Fruit fly (Drosophila melanogaster) whole organism, embryonic: ENCODE data around the gene Pp1-87B.

Experiments used
- Ada2b ChIP-seq: fragments of 200-800 bp; sonication (Bioruptor generic); IDR thresholded peaks from 2 replicates; pipeline ENCODE4 v1.3.6; 2022; ENCODE audit warnings: missing biosample characterization, missing genetic modification characterization
- Blimp-1 ChIP-seq: fragments of 200-800 bp; sonication (Bioruptor generic); optimal IDR thresholded peaks from 3 replicates; lab custom pipeline; 2018; ENCODE audit warnings: missing biosample characterization, missing genetic modification characterization, mild to moderate bottlenecking, moderate library complexity, missing genetic modification reagents
- CG17912 ChIP-seq: fragments of 200-800 bp; sonication (Bioruptor generic); optimal IDR thresholded peaks from 2 replicates; lab custom pipeline; 2018; ENCODE audit warnings: missing biosample characterization, mild to moderate bottlenecking, missing genetic modification characterization
- CG33213 ChIP-seq: fragments of 200-800 bp; sonication (Bioruptor generic); optimal IDR thresholded peaks from 3 replicates; lab custom pipeline; 2016; ENCODE audit warnings: missing biosample characterization, missing genetic modification characterization
- Ets97D ChIP-seq: fragments of 200-800 bp; sonication (Bioruptor generic); optimal IDR thresholded peaks from 3 replicates; lab custom pipeline; 2016; ENCODE audit warnings: missing biosample characterization, missing genetic modification characterization
- ci ChIP-seq: fragments of 200-800 bp; sonication (Bioruptor generic); IDR thresholded peaks from 3 replicates; pipeline ENCODE4 v1.3.6; 2022; ENCODE audit warnings: missing biosample characterization, missing genetic modification characterization
- dmrt11E ChIP-seq: fragments of 200-800 bp; sonication (Bioruptor generic); optimal IDR thresholded peaks from 3 replicates; lab custom pipeline; 2018; ENCODE audit warnings: missing biosample characterization, mild to moderate bottlenecking, missing genetic modification characterization, moderate library complexity
- jumu ChIP-seq: fragments of 200-800 bp; sonication (Bioruptor generic); optimal IDR thresholded peaks from 3 replicates; lab custom pipeline; 2016; ENCODE audit warnings: missing biosample characterization, missing genetic modification characterization
- pzg ChIP-seq: fragments of 200-800 bp; sonication (Bioruptor generic); optimal IDR thresholded peaks from 3 replicates; lab custom pipeline; 2018; ENCODE audit warnings: missing biosample characterization, mild to moderate bottlenecking, missing genetic modification characterization, moderate library complexity
- tap ChIP-seq: fragments of 200-800 bp; optimal IDR thresholded peaks from 3 replicates; lab custom pipeline; 2019; ENCODE audit warnings: missing biosample characterization, mild to moderate bottlenecking, missing genetic modification characterization, moderate library complexity

DNA sequence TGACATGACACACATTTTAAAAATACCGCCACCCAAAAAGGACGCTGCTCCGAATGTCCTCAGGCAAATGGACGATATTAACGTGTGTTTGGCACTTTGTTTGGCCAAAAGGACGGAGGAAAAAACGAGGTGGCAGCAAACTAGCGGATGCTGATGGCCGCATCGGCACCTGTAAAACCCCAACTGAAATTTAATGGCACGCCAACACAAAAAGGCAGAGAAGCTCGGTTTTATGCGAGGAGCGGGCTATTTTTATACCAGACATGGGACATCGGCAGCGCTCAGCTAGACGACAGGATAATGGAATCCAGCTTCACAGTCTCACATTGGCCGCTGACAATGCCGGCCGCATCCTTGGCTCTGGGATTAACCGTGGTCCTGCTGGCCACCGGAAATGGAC is 39.8 kb downstream of the Pp1-87B start, which contains the start of gene Sol1:
- TF ChIP-seq ci (GFP tag; lab: Robert Waterston, UW) (no peak), dmrt11E (tag; lab: Kevin White, UChicago) (no peak), CG33213 (no peak), tap (tag; lab: Kevin White, UChicago) (no peak), pzg (GFP tag; lab: Kevin White, UChicago) (no peak), Ets97D (GFP tag; lab: Kevin White, UChicago) (no peak), CG17912 (GFP tag; lab: Kevin White, UChicago) (no peak), Blimp-1 (GFP tag; lab: Kevin White, UChicago) (no peak), jumu (no peak), Ada2b (GFP tag; lab: Robert Waterston, UW) (no peak)
